Fruit fly (Drosophila melanogaster): ENCODE measurements around the gene TTLL4B.

dm6 chr2L:3882172-3882571 lies 19.7 kb downstream of the TTLL4B start:
- no peak for TF ChIP-seq CTCF (optimal IDR thresholded peaks at IDR 0.05)
- no peak for TF ChIP-seq CG8478 (optimal IDR thresholded peaks at IDR 0.05)

Measured in S2 (cell line).